Worm (Caenorhabditis elegans): ENCODE data around the gene fic-1.

- TF ChIP-seq nhr-2 (tag; optimal IDR thresholded peaks at IDR 0.05) (no peak), mep-1 (tag; optimal IDR thresholded peaks at IDR 0.05) (no peak)
These were observed 14.7 kb downstream of the fic-1 start, which contains the start of gene Y69E1A.3 for ce11 chrIV:10951997-10952396.
